Fruit fly (Drosophila melanogaster): ENCODE data around the gene Aos1.

Gene Aos1

DNA sequence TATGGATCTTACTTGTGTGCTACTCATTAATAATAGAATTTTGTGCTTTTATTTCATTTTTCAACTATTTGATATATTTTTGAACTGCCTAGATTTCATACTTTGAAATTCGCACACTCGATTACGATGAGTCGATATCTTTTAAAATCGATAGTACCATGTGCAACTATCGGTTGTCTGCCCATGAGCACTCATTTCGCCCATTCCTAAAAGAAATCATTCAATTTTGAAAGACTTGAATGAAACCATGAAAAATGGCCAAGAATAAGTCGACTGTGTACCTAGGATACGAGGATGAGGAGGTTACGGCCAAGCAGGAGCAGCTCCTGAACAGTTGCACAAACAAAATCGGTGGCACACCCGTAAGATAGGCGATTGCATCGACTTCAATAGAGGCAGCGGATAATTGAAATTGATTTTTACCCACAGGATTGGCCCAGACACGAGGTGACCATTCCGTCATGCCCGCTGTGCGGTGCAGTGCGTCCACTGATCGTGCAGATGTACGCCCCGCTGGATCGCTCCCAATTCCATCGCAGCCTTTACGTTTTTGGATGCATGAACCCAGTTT, 22.8 kb upstream of the Aos1 start, which contains the start of gene trus (continued):
- TF ChIP-seq knrl (GFP tag; IDR thresholded peaks at IDR 0.05; ENCODE audit: partially characterized antibody) = peak; percentile 77; the same call in 2 of the 3 replicates
- no peak for TF ChIP-seq gt (GFP tag; IDR thresholded peaks at IDR 0.05)
- peak; percentile 90 for TF ChIP-seq amos (GFP tag; IDR thresholded peaks at IDR 0.05; ENCODE audit: partially characterized antibody)
- TF ChIP-seq NFAT (GFP tag; IDR thresholded peaks at IDR 0.05) = no peak
- no peak for TF ChIP-seq sens-2 (GFP tag; IDR thresholded peaks at IDR 0.05)
- no peak for TF ChIP-seq CG31224 (GFP tag; IDR thresholded peaks at IDR 0.05)
- no peak for TF ChIP-seq CG1024 (GFP tag; IDR thresholded peaks at IDR 0.05)
- peak; percentile 74 for TF ChIP-seq stwl (tag; optimal IDR thresholded peaks at IDR 0.05)
- no peak for TF ChIP-seq run (tag; optimal IDR thresholded peaks at IDR 0.05)
- no peak for TF ChIP-seq Xrp1 (GFP tag; IDR thresholded peaks at IDR 0.05)
- TF ChIP-seq CG12236 (GFP tag; optimal IDR thresholded peaks at IDR 0.05) = no peak
- TF ChIP-seq Myb (GFP tag; optimal IDR thresholded peaks at IDR 0.05) = peak; percentile 44
- TF ChIP-seq disco-r (GFP tag; optimal IDR thresholded peaks at IDR 0.05) = no peak
- TF ChIP-seq MESR4 (GFP tag; optimal IDR thresholded peaks at IDR 0.05) = peak; percentile 79
- no peak for TF ChIP-seq Sry-β (GFP tag; optimal IDR thresholded peaks at IDR 0.05)
- TF ChIP-seq Gug (GFP tag; IDR thresholded peaks at IDR 0.05) = no peak
- peak; percentile 50 for TF ChIP-seq CG4617 (GFP tag; optimal IDR thresholded peaks at IDR 0.05; ENCODE audit: borderline replicate concordance)
- peak; percentile 4 for TF ChIP-seq Ets97D (GFP tag; optimal IDR thresholded peaks at IDR 0.05)
- TF ChIP-seq CG3995 (GFP tag; optimal IDR thresholded peaks at IDR 0.05) = no peak
- no peak for TF ChIP-seq crc (GFP tag; optimal IDR thresholded peaks at IDR 0.05)
- no peak for TF ChIP-seq Fer3 (tag; optimal IDR thresholded peaks at IDR 0.05)
- no peak for TF ChIP-seq Oaz (GFP tag; IDR thresholded peaks at IDR 0.05)
- no peak for TF ChIP-seq CG12104 (GFP tag; optimal IDR thresholded peaks at IDR 0.05)
- TF ChIP-seq Dbx (GFP tag; IDR thresholded peaks at IDR 0.05) = no peak
- TF ChIP-seq gsb-n (tag; optimal IDR thresholded peaks at IDR 0.05) = no peak
- TF ChIP-seq caup (GFP tag; optimal IDR thresholded peaks at IDR 0.05; ENCODE audit: severe bottlenecking) = no peak
- no peak for TF ChIP-seq sqz (GFP tag; optimal IDR thresholded peaks at IDR 0.05)
- TF ChIP-seq ato (GFP tag; IDR thresholded peaks at IDR 0.05; ENCODE audit: partially characterized antibody) = peak; percentile 89
- TF ChIP-seq Dref (GFP tag; IDR thresholded peaks at IDR 0.05) = peak; percentile 93
- no peak for TF ChIP-seq toy (GFP tag; IDR thresholded peaks at IDR 0.05)
- TF ChIP-seq Optix (GFP tag; IDR thresholded peaks at IDR 0.05) = no peak
- TF ChIP-seq CG14050 (GFP tag; IDR thresholded peaks at IDR 0.05) = no peak
- TF ChIP-seq twi (tag; optimal IDR thresholded peaks at IDR 0.05) = no peak
- no peak for TF ChIP-seq CG9817 (tag; optimal IDR thresholded peaks at IDR 0.05)
- no peak for TF ChIP-seq gem (tag; optimal IDR thresholded peaks at IDR 0.05)

DNA sequence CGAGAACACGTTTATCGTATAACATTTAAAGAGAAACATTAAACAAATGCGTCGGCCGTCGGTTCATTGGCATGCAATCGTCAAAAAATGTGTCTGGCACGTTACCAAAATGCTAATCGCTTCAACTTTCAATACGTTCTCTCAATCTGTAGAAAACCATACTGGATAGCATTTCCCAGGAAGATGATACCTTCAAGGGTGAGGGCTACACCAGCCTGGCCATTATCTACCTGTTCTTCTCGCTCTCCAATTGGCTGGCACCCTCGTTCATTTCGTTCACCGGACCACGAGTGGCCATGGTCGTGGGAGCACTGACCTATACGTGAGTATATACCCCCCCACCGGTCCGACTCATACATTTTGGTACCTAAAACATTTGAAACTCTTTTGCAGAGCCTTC, 20.9 kb upstream of the Aos1 start:
- peak in 1 of 3 experiments; percentile 33 for TF ChIP-seq Stat92E (GFP tag; optimal IDR thresholded peaks at IDR 0.05)
- 0 out of 2 replicates have a peak, but pooled peaks have one; percentile 19 for TF ChIP-seq vvl (GFP tag; IDR thresholded peaks at IDR 0.05)
- no peak for TF ChIP-seq gsb (GFP tag; IDR thresholded peaks at IDR 0.05)
- TF ChIP-seq Nf-YC (tag; optimal IDR thresholded peaks at IDR 0.05) = peak; percentile 7
- no peak for TF ChIP-seq pb (GFP tag; optimal IDR thresholded peaks at IDR 0.05)
- no peak for TF ChIP-seq wek (GFP tag; optimal IDR thresholded peaks at IDR 0.05)
- 0 out of 4 replicates have a peak, but pooled peaks have one; percentile 65 for TF ChIP-seq chinmo (GFP tag; IDR thresholded peaks at IDR 0.05; ENCODE audit: partially characterized antibody)
- no peak for TF ChIP-seq row (GFP tag; IDR thresholded peaks at IDR 0.05)
- TF ChIP-seq kni (GFP tag; optimal IDR thresholded peaks at IDR 0.05) = peak; percentile 90
- TF ChIP-seq CG2199 (GFP tag; IDR thresholded peaks at IDR 0.05) = 0 out of 3 replicates have a peak, but pooled peaks have one; percentile 16
